Fruit fly (Drosophila melanogaster): ENCODE data around the gene tzn.

The tzn gene

dm6 chr3L:20798325-20798846 is at the start of gene tzn, which contains the start of gene CG3698:
Gene tzn, plus strand, starts transcription at chr3L:20798645.
Gene CG3698, minus strand, starts transcription at chr3L:20798375.
- peak; percentile 80 for TF ChIP-seq CG17801 (GFP tag; optimal IDR thresholded peaks at IDR 0.05; ENCODE audit: partially characterized antibody)

DNA sequence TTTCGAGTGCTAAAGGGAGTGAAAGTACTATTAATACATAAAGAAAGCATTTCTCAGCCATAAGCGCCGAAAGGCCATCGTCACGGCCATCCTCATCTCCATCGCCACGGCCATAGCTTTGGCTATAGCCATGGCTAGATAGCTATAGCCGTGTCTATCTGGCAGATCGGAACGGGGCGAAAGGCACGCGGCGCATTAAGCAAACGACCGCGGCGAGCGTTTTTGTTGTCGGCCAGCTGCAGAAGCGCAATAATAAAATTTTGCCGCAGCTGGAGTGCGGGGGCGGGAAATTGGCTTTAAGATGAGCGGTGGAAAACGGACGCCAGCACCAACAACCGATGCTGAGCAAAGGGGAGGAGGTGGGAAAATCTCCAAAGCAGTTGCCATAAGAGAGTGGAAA is 48.1 kb upstream of the tzn start:
- TF ChIP-seq CG17801 (GFP tag; optimal IDR thresholded peaks at IDR 0.05; ENCODE audit: partially characterized antibody) = no peak

- no peak for TF ChIP-seq CG17801 (GFP tag; optimal IDR thresholded peaks at IDR 0.05; ENCODE audit: partially characterized antibody)
These were observed 45.5 kb upstream of the tzn start for dm6 chr3L:20752964-20753363.

- no peak for TF ChIP-seq CG17801 (GFP tag; optimal IDR thresholded peaks at IDR 0.05; ENCODE audit: partially characterized antibody)
These were observed 42.9 kb upstream of the tzn start, which contains the start of gene CG33912 for dm6 chr3L:20755585-20755984. Gene CG33912, minus strand, starts transcription at chr3L:20755685.

DNA sequence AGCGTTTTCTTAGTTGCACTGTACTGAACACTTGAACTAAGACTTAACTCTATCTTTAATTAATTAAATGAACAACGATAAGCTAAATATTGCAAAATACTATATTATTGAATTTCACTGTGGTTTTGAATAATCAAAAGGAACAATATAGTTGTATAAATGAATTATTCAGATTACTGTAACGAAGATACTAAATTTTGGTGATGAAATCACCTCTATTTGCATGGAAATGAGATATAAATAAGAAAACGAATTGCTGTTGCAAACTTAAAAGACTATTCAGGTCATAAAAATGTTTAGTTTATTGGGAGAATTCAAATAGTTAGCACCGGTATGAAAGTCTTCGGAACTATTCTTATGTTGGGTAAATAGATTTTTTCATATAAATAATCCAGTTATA is 39.9 kb upstream of the tzn start, which contains the start of gene CG43251:
CG43251 (plus strand) TSS at position 301 of the 400 bp plus-strand sequence.
- TF ChIP-seq CG17801 (GFP tag; optimal IDR thresholded peaks at IDR 0.05; ENCODE audit: partially characterized antibody) = no peak

DNA sequence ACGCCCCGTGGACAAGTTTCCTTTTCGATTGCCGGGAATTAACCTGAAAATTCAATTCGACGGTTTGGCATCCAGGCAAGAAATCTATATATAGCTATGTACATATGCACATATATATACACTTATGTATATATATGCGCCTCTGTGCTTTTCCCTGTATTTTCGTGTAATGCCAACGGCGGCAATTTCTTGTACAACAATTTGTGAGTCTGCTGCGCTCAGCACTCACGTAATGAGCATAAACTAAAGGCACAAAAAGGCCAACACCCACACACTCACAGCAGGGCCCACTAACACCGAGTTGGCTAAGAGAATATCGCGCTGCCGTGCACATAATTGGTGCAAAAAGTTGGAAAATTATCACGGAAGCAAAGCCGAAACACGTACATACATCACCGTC is 37.0 kb upstream of the tzn start:
- TF ChIP-seq CG17801 (GFP tag; optimal IDR thresholded peaks at IDR 0.05; ENCODE audit: partially characterized antibody) = no peak

- TF ChIP-seq CG17801 (GFP tag; optimal IDR thresholded peaks at IDR 0.05; ENCODE audit: partially characterized antibody) = no peak
These were observed 31.2 kb upstream of the tzn start for dm6 chr3L:20767227-20767626.

DNA sequence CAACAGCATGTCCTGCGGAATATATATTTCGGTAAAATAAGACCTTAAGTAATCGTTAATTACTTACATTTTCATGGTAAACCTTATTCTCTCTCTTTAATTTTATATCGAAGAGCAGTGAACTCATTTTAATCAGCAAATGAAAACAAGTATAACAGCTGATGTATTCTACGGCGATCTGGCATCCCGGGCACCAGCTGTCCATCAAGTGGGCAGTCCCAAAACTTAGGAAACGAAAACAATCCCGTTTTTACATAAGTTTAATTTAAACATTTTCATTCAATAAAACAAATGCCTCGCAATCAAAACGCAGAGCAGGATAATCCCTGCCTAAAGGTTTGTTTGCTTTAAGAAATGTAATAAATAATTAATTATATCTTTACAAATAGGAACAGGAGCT is 29.1 kb upstream of the tzn start, which contains the start of the genes CG4074 and CG4186:
CG4074 (minus strand) TSS at position 151 of the 400 bp plus-strand sequence.
CG4186 (plus strand) TSS at position 237 of the 400 bp plus-strand sequence.
- no peak for TF ChIP-seq CG17801 (GFP tag; optimal IDR thresholded peaks at IDR 0.05; ENCODE audit: partially characterized antibody)

- TF ChIP-seq CG17801 (GFP tag; optimal IDR thresholded peaks at IDR 0.05; ENCODE audit: partially characterized antibody) = no peak
These were observed 27.2 kb upstream of the tzn start, which contains the start of the genes CG4042 and Pitslre for dm6 chr3L:20771001-20771890. Gene CG4042, minus strand, starts transcription at chr3L:20771507. Gene Pitslre, plus strand, starts transcription at chr3L:20771528.

DNA sequence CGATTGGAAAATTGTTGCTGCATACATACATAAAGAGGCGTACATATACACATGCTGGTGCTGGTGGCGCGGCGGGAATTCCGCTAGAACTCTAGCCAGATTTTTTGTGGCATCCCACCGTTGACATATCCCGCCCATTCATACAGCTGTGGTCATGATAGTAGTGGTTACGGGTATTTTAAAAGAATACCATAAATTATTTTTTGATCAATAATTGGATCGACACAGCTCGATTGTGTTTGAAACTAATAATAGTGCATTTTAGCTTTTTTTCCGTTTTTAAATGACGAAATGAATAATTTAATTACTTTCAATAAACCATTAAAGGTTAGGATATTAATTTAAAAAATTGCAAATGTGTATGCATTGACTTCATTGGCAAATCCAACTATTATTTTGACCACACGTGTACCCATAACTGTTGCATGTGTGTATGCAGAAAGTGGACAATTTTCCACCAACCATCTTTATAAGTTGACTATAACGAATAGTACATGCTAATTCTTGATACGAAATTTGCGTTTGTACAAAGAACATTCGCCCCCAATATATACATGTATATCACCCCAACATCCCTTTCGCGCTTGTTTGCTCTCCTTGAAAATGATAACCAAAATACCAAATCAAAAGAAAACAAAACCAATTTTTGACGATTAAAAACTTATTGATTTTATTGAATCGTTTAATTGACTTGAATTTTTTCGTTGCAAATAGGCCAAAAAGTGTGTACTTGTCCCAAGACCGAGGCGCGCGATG is 26.4 kb upstream of the tzn start:
- TF ChIP-seq CG17801 (GFP tag; optimal IDR thresholded peaks at IDR 0.05; ENCODE audit: partially characterized antibody) = peak; percentile 71

DNA sequence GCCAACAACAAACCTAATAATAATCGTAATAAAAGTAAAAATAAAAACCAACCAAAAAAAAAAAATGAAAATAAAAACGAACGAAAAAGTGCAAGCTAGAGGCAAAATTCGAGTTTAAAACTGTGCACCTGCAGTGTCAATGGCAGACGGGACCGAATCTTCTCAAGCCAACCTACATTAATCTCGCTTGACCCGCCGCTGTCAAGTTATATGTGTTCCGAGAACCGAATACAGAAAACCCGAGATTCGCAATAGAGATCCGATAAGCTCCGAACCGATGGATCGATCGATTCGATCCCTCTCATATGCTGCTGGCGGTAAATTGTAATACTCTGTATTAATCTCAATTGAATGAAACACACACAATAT is 25.8 kb upstream of the tzn start:
- no peak for TF ChIP-seq CG17801 (GFP tag; optimal IDR thresholded peaks at IDR 0.05; ENCODE audit: partially characterized antibody)

DNA sequence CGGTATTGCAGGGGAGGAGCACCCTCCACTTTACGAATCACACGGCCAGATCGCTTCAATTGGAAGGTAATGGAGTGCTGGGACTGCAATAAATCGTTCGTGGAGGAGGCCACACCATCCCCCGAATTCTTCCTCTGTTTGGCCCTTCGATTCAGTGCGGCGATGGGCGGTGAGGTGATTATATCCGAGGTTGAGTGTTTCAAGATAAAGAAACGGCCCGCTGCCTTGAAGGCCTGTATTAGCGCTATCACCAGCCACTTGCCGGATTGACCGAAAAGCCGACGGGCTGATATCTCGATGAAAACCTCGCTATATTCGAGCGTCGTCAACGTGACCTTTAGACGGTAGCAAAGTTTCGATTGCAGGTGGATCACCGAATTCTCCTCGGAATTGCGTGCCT is 20.9 kb upstream of the tzn start:
- TF ChIP-seq CG17801 (GFP tag; optimal IDR thresholded peaks at IDR 0.05; ENCODE audit: partially characterized antibody) = no peak

- peak; percentile 41 for TF ChIP-seq CG17801 (GFP tag; optimal IDR thresholded peaks at IDR 0.05; ENCODE audit: partially characterized antibody)
These were observed 20.0 kb upstream of the tzn start, which contains the start of the genes Pex16 and Pex14 for dm6 chr3L:20778224-20779063. Gene Pex16, minus strand, starts transcription at chr3L:20778264. Gene Pex14, plus strand, starts transcription at chr3L:20778799.

DNA sequence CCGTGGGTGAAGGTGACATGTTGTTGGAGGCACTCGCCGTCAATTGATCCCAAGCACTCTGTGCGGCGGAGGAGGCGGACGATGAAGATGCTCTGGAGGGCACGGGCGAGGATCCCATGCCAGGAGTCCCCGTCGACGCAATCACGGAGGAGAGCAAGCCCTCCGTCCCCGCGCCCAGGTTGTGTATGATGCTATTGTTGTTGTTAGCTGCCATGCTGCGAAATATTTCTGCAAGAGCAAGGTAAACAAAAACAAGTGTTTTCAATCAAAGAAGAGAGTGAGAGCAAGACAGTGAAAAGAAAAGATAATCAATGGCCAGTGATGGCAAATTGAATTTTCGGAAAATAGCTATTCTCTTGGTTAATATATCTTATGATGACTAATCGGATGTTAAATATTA is 14.1 kb upstream of the tzn start:
- no peak for TF ChIP-seq CG17801 (GFP tag; optimal IDR thresholded peaks at IDR 0.05; ENCODE audit: partially characterized antibody)

Measured in ovary, adult (tissue).